Fruit fly (Drosophila melanogaster): ENCODE data around the gene Pka-R1.

The Pka-R1 gene

dm6 chr3L:20798325-20798846, 17.5 kb upstream of the Pka-R1 start, which contains the start of the genes CG3698 and tzn (continued):
- TF ChIP-seq crp (GFP tag; optimal IDR thresholded peaks at IDR 0.05) (peak in 1 of 2 experiments; percentile 66), sob (GFP tag; IDR thresholded peaks at IDR 0.05) (peak; percentile 97), CG12219 (GFP tag; optimal IDR thresholded peaks at IDR 0.05) (peak; percentile 88), CG5953 (GFP tag; IDR thresholded peaks at IDR 0.05) (peak; percentile 93), B-H2 (GFP tag; optimal IDR thresholded peaks at IDR 0.05) (peak; percentile 93), cas (GFP tag; IDR thresholded peaks at IDR 0.05) (peak; percentile 71), btn (GFP tag; optimal IDR thresholded peaks at IDR 0.05) (peak; percentile 71), hbn (GFP tag; IDR thresholded peaks at IDR 0.05; ENCODE audit: partially characterized antibody) (peak; percentile 14; the same call in 1 of the 2 replicates), CG1529 (GFP tag; optimal IDR thresholded peaks at IDR 0.05) (peak; percentile 88), CG7786 (GFP tag; optimal IDR thresholded peaks at IDR 0.05) (peak; percentile 62), GATAe (GFP tag; conservative IDR thresholded peaks at IDR 0.05) (peak; percentile 87), D (optimal IDR thresholded peaks at IDR 0.05) (peak; percentile 16), D (GFP tag; optimal IDR thresholded peaks at IDR 0.05) (peak; percentile 94), trh (GFP tag; optimal IDR thresholded peaks at IDR 0.05) (peak; percentile 94), CG17359 (tag; optimal IDR thresholded peaks at IDR 0.05) (peak; percentile 93), Aef1 (GFP tag; IDR thresholded peaks at IDR 0.05) (peak; percentile 89), Oli (tag; optimal IDR thresholded peaks at IDR 0.05) (peak; percentile 86), zf30C (GFP tag; optimal IDR thresholded peaks at IDR 0.05) (peak; percentile 39), schlank (tag; optimal IDR thresholded peaks at IDR 0.05) (peak; percentile 92), shn (GFP tag; optimal IDR thresholded peaks at IDR 0.05) (peak; percentile 83), CG15479 (GFP tag; optimal IDR thresholded peaks at IDR 0.05) (peak; percentile 12), CG11504 (tag; optimal IDR thresholded peaks at IDR 0.05) (no peak), dmrt11E (tag; optimal IDR thresholded peaks at IDR 0.05) (peak; percentile 89), zen (tag; optimal IDR thresholded peaks at IDR 0.05) (peak; percentile 94), CG4360 (GFP tag; IDR thresholded peaks at IDR 0.05) (peak; percentile 46; the same call in 1 of the 2 replicates), otp (GFP tag; IDR thresholded peaks at IDR 0.05) (peak; percentile 96), ERR (GFP tag; optimal IDR thresholded peaks at IDR 0.05) (peak; percentile 46), hkb (optimal IDR thresholded peaks at IDR 0.05) (no peak), hkb (GFP tag; IDR thresholded peaks at IDR 0.05) (peak; percentile 93), CG3995 (GFP tag; optimal IDR thresholded peaks at IDR 0.05) (peak; percentile 81), CG10274 (GFP tag; optimal IDR thresholded peaks at IDR 0.05) (peak; percentile 88), Taf1 (GFP tag; IDR thresholded peaks at IDR 0.05) (peak; percentile 81), bbx (GFP tag; IDR thresholded peaks at IDR 0.05; ENCODE audit: partially characterized antibody) (no peak), CG14667 (GFP tag; IDR thresholded peaks at IDR 0.05) (peak; percentile 88), CG1602 (GFP tag; optimal IDR thresholded peaks at IDR 0.05) (peak; percentile 82), Lpt (GFP tag; optimal IDR thresholded peaks at IDR 0.05) (no peak), CG32532 (GFP tag; IDR thresholded peaks at IDR 0.05) (peak; percentile 96), Lim3 (GFP tag; IDR thresholded peaks at IDR 0.05) (peak; percentile 74), az2 (GFP tag; optimal IDR thresholded peaks at IDR 0.05) (peak; percentile 88), Ada2b (GFP tag; IDR thresholded peaks at IDR 0.05) (peak; percentile 82), Gug (GFP tag; IDR thresholded peaks at IDR 0.05) (peak; percentile 69; the same call in 3 of the 4 replicates), Xrp1 (GFP tag; IDR thresholded peaks at IDR 0.05) (peak; percentile 43; the same call in 1 of the 2 replicates), ham (GFP tag; IDR thresholded peaks at IDR 0.05) (peak; percentile 86), fd64A (GFP tag; optimal IDR thresholded peaks at IDR 0.05) (peak; percentile 85), CG17802 (tag; optimal IDR thresholded peaks at IDR 0.05) (peak; percentile 90), tup (GFP tag; optimal IDR thresholded peaks at IDR 0.05) (peak; percentile 65), pros (GFP tag; optimal IDR thresholded peaks at IDR 0.05) (no peak), Antp (GFP tag; optimal IDR thresholded peaks at IDR 0.05) (peak; percentile 69), CG8089 (GFP tag; optimal IDR thresholded peaks at IDR 0.05) (peak; percentile 86), HLHmδ (GFP tag; optimal IDR thresholded peaks at IDR 0.05) (peak; percentile 92), crol (GFP tag; IDR thresholded peaks at IDR 0.05) (peak; percentile 54)
